Worm (Caenorhabditis elegans): ENCODE data around the gene cpsf-4.

cpsf-4 gene

DNA sequence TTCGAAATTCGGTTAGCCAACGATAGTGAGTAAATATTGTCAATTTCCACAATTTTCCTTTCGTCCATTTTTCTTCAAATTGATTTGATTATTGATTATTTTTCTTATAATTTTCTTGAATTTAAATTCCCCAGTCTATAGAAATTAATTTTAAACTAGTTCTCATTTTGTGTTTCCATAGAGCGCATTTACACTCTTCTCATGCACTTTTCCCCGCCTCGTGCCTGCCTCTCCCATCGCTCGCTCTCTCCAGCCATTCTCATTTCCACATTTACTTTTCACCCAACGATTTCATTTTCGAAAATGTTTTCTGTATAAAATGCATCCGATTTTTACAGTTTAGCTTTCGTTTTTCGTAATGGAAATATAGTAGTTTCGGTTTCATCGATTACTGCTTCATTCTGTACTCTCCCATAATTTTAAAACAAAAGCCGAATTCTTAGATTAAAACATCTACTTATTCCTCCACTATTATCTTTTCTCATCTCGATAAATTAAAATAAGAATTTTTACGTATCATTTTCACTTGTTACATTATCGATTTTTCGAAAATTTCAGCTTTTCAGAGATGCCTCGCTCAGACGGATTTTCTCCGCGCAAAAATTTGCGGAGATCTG is 14.2 kb downstream of the cpsf-4 start, which contains the start of gene lex-1 (continued):
- TF ChIP-seq mdl-1 (tag; optimal IDR thresholded peaks at IDR 0.05) (peak in 1 of 2 experiments; percentile 76), elt-3 (tag; optimal IDR thresholded peaks at IDR 0.05) (no peak), lsy-2 (tag; optimal IDR thresholded peaks at IDR 0.05) (peak; percentile 29 to 72), pqm-1 (tag; optimal IDR thresholded peaks at IDR 0.05) (no peak), irx-1 (tag; optimal IDR thresholded peaks at IDR 0.05) (no peak), C16A3.4 (tag; optimal IDR thresholded peaks at IDR 0.05) (peak; percentile 37), ceh-82 (tag; optimal IDR thresholded peaks at IDR 0.05) (peak in 1 of 3 experiments; percentile 22), lir-3 (tag; optimal IDR thresholded peaks at IDR 0.05; ENCODE audit: poor library complexity) (no peak)

DNA sequence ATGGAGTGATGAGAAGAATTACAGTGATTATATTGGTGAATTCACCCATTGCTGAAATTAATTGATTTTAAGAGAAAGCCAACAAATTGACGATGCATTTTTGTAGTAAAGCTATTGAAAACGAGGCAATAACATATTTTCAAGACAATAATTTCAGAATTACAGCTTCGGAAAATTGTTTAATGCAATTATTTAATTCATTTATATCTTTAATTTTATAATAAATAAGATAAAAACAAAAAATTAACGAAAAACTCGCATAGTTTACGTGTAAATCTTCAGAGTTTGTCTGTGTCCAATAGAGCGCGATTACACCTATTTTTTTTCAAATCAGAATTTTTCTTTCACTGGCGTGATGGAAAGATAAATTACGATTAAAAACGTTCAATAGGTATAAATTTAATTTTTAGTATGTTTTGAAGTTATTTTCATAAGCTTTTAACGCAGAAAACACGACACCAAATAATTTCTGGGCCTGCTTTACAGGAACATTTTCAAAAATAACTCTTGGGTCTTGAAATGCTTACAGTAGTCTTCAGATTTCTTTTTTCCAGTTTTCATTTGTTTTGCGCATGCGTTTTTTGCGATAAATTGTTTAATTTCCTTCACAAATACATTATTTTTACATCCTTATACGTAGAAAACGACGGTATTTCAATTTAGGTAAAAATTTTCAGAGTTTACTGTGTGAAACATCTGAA is 15.0 kb downstream of the cpsf-4 start, which contains the start of gene tmed-1:
tmed-1 (minus strand) TSS at position 51 of the 701 bp plus-strand sequence.
- TF ChIP-seq hpl-2 (GFP tag; optimal IDR thresholded peaks at IDR 0.05): no peak
- peak in 1 of 3 experiments; percentile 45 for TF ChIP-seq dpl-1 (GFP tag; optimal IDR thresholded peaks at IDR 0.05)
- no peak for TF ChIP-seq egl-13 (tag; optimal IDR thresholded peaks at IDR 0.05)
- TF ChIP-seq lin-35 (GFP tag; optimal IDR thresholded peaks at IDR 0.05): peak in 1 of 2 experiments; percentile 3
- no peak for TF ChIP-seq unc-98 (GFP tag; IDR thresholded peaks at IDR 0.05)
- no peak for TF ChIP-seq efl-1 (optimal IDR thresholded peaks at IDR 0.05)
- peak in 1 of 2 experiments; percentile 26 for TF ChIP-seq efl-1 (GFP tag; optimal IDR thresholded peaks at IDR 0.05 in 1 of 2)
- TF ChIP-seq ces-1 (GFP tag; optimal IDR thresholded peaks at IDR 0.05): no peak
- TF ChIP-seq hlh-17 (GFP tag; optimal IDR thresholded peaks at IDR 0.05; ENCODE audit: borderline replicate concordance): no peak
- no peak for TF ChIP-seq unc-86 (tag; optimal IDR thresholded peaks at IDR 0.05)
- no peak for TF ChIP-seq ztf-11 (tag; optimal IDR thresholded peaks at IDR 0.05)
- no peak for TF ChIP-seq nhr-19 (GFP tag; conservative IDR thresholded peaks at IDR 0.05)
- no peak for TF ChIP-seq ceh-82 (tag; optimal IDR thresholded peaks at IDR 0.05)
- peak in 1 of 2 experiments; percentile 24 for TF ChIP-seq lsy-2 (tag; optimal IDR thresholded peaks at IDR 0.05)

DNA sequence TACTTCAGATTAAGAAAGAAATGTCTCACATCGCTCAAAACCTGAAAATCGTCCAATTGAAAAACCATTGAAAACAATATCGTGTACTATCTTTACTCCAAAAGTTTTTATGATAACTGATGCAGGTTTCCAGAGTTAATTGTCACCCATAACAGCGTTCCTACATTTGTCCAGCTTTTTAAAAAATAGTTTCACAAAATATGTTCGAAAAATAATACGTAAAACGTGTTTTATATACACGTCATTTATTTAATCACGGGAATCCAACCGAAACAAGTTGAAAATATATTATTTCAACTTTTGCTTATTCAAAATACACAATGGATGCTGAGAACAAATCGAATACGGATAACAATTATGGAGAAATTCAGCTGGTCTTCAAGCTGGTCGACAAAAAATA is 17.7 kb downstream of the cpsf-4 start, which contains the start of gene K08E4.7:
K08E4.7 (plus strand) TSS at position 301 of the 400 bp plus-strand sequence.
- TF ChIP-seq fkh-4 (tag; optimal IDR thresholded peaks at IDR 0.05; ENCODE audit: borderline replicate concordance): no peak
- no peak for TF ChIP-seq lsy-2 (tag; optimal IDR thresholded peaks at IDR 0.05)
- TF ChIP-seq ztf-11 (tag; optimal IDR thresholded peaks at IDR 0.05): no peak
- no peak for TF ChIP-seq C34B4.2 (tag; optimal IDR thresholded peaks at IDR 0.05)
- no peak for TF ChIP-seq ets-5 (GFP tag; IDR thresholded peaks at IDR 0.05)
- TF ChIP-seq ceh-82 (tag; optimal IDR thresholded peaks at IDR 0.05): no peak
- TF ChIP-seq dsc-1 (tag; optimal IDR thresholded peaks at IDR 0.05): no peak
- no peak for TF ChIP-seq nhr-90 (tag; optimal IDR thresholded peaks at IDR 0.05; ENCODE audit: poor library complexity)
- no peak for TF ChIP-seq ztf-4 (tag; optimal IDR thresholded peaks at IDR 0.05)
- no peak for TF ChIP-seq nhr-12 (tag; optimal IDR thresholded peaks at IDR 0.05)
- no peak for TF ChIP-seq egl-27 (tag; optimal IDR thresholded peaks at IDR 0.05)
- no peak for TF ChIP-seq lin-35 (GFP tag; optimal IDR thresholded peaks at IDR 0.05)

DNA sequence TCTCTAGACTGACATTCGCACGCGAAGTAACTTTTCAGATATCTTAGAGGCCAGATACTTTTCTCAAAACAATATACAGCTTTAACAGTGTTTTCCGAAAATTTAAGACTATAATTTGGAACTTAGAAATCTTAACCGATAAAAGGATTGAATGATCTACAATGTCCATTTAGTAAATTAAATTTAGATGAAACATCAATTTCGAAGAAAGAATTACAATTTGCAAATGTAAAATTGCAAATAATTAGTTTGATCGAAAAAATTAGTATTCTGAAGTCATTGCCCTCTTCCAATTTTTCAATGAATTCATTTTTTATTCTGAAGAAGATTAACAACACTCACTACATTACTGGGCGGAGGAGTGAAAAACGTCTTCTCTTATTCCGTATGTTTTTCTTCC is 24.7 kb downstream of the cpsf-4 start, which contains the start of gene bath-37:
bath-37 (plus strand) TSS at position 301 of the 400 bp plus-strand sequence.
- no peak for TF ChIP-seq ets-5 (GFP tag; IDR thresholded peaks at IDR 0.05)
- TF ChIP-seq snpc-4 (tag; optimal IDR thresholded peaks at IDR 0.05): no peak
- no peak for TF ChIP-seq hlh-4 (tag; optimal IDR thresholded peaks at IDR 0.05)
- no peak for TF ChIP-seq pqm-1 (tag; optimal IDR thresholded peaks at IDR 0.05)
- no peak for TF ChIP-seq unc-130 (tag; optimal IDR thresholded peaks at IDR 0.05)
- TF ChIP-seq irx-1 (tag; optimal IDR thresholded peaks at IDR 0.05): no peak
- no peak for TF ChIP-seq efl-1 (optimal IDR thresholded peaks at IDR 0.05)
- TF ChIP-seq efl-1 (GFP tag; optimal IDR thresholded peaks at IDR 0.05 in 1 of 2): no peak
- no peak for TF ChIP-seq lir-3 (tag; optimal IDR thresholded peaks at IDR 0.05; ENCODE audit: poor library complexity)
- no peak for TF ChIP-seq ceh-90 (tag; optimal IDR thresholded peaks at IDR 0.05)
- no peak for TF ChIP-seq grh-1 (GFP tag; IDR thresholded peaks at IDR 0.05)
- no peak for TF ChIP-seq Y116A8C.19 (tag; optimal IDR thresholded peaks at IDR 0.05; ENCODE audit: borderline replicate concordance)
- no peak for TF ChIP-seq lin-39 (tag; optimal IDR thresholded peaks at IDR 0.05)
- no peak for TF ChIP-seq nhr-12 (tag; optimal IDR thresholded peaks at IDR 0.05)
- no peak for TF ChIP-seq unc-62 (GFP tag; optimal IDR thresholded peaks at IDR 0.05)
